Worm (Caenorhabditis elegans): ENCODE measurements around the gene Y39B6A.27.

- TF ChIP-seq egl-27 (tag; optimal IDR thresholded peaks at IDR 0.05) (no peak), daf-19 (GFP tag; conservative IDR thresholded peaks at IDR 0.05) (no peak), pha-4 (GFP tag; IDR thresholded peaks at IDR 0.05) (no peak), pha-4 (tag; optimal IDR thresholded peaks at IDR 0.05) (no peak), ceh-32 (tag; optimal IDR thresholded peaks at IDR 0.05; ENCODE audit: poor library complexity) (no peak), lin-38 (GFP tag; IDR thresholded peaks at IDR 0.05) (no peak), nhr-48 (tag; optimal IDR thresholded peaks at IDR 0.05) (no peak), nhr-237 (tag; optimal IDR thresholded peaks at IDR 0.05) (no peak), lin-13 (GFP tag; optimal IDR thresholded peaks at IDR 0.05) (no peak)
Observed at ce11 chrV:19010405-19010804, 21.2 kb upstream of the Y39B6A.27 start.
